Worm (Caenorhabditis elegans) whole organism, late embryonic: ENCODE measurements around the gene skih-2.

ENCODE experiments used
- C08G9.2 ChIP-seq: sonication (generic microtip); optimal IDR thresholded peaks from 2 replicates; lab custom pipeline; 2016; ENCODE audit warnings: mild to moderate bottlenecking, missing genetic modification characterization, moderate library complexity, missing compliant biosample characterization
- K02D7.2 ChIP-seq: sonication (generic microtip); optimal IDR thresholded peaks from 2 replicates; lab custom pipeline; 2017; ENCODE audit warnings: mild to moderate bottlenecking, missing genetic modification characterization, missing compliant biosample characterization
- ama-1 ChIP-seq: fragments of 150-350 bp; optimal IDR thresholded peaks from 2 replicates; lab custom pipeline; 2014
- ceh-2 ChIP-seq: sonication (generic microtip); optimal IDR thresholded peaks from 2 replicates; lab custom pipeline; 2016; ENCODE audit warnings: missing genotype, missing genetic modification characterization, missing compliant biosample characterization
- ceh-24 ChIP-seq: sonication (generic microtip); optimal IDR thresholded peaks from 2 replicates; lab custom pipeline; 2016; ENCODE audit warnings: mild to moderate bottlenecking, missing genetic modification characterization, missing compliant biosample characterization
- ceh-31 ChIP-seq: sonication (generic microtip); optimal IDR thresholded peaks from 2 replicates; lab custom pipeline; 2016; ENCODE audit warnings: missing genetic modification characterization, missing compliant biosample characterization
- ceh-34 ChIP-seq: sonication (generic microtip); optimal IDR thresholded peaks from 2 replicates; lab custom pipeline; 2016; ENCODE audit warnings: mild to moderate bottlenecking, missing genetic modification characterization, missing compliant biosample characterization
- ceh-45 ChIP-seq: fragments of 200-800 bp; sonication (Bioruptor generic); IDR thresholded peaks from 2 replicates; pipeline ENCODE4 v1.3.6; 2022; ENCODE audit warnings: missing genetic modification reagents, missing genetic modification characterization, missing compliant biosample characterization
- ceh-6 ChIP-seq: fragments of 200-800 bp; sonication (Bioruptor generic); optimal IDR thresholded peaks from 2 replicates; lab custom pipeline; 2018; ENCODE audit warnings: mild to moderate bottlenecking, missing genetic modification characterization, missing compliant biosample characterization
- ceh-9 ChIP-seq: sonication (generic microtip); optimal IDR thresholded peaks from 2 replicates; lab custom pipeline; 2016; ENCODE audit warnings: mild to moderate bottlenecking, missing genetic modification characterization, inconsistent platforms, missing compliant biosample characterization
- che-1 ChIP-seq: sonication (generic microtip); optimal IDR thresholded peaks from 2 replicates; lab custom pipeline; 2016; ENCODE audit warnings: mild to moderate bottlenecking, missing genetic modification characterization, missing compliant biosample characterization
- dmd-4 ChIP-seq: sonication (generic microtip); optimal IDR thresholded peaks from 2 replicates; lab custom pipeline; 2016; ENCODE audit warnings: borderline replicate concordance, missing genetic modification characterization, missing compliant biosample characterization
- elt-4 ChIP-seq: sonication (generic microtip); optimal IDR thresholded peaks from 2 replicates; lab custom pipeline; 2016; ENCODE audit warnings: missing genetic modification characterization, missing compliant biosample characterization
- ets-4 ChIP-seq: sonication (generic microtip); optimal IDR thresholded peaks from 2 replicates; lab custom pipeline; 2016; ENCODE audit warnings: missing genetic modification characterization, missing compliant biosample characterization
- eyg-1 ChIP-seq: sonication (generic microtip); optimal IDR thresholded peaks from 2 replicates; lab custom pipeline; 2016; ENCODE audit warnings: missing genotype, missing genetic modification characterization, missing compliant biosample characterization
- fax-1 ChIP-seq: sonication (generic microtip); optimal IDR thresholded peaks from 2 replicates; lab custom pipeline; 2016; ENCODE audit warnings: missing genotype, missing genetic modification characterization, missing compliant biosample characterization
- fkh-10 ChIP-seq: fragments of 150-350 bp; optimal IDR thresholded peaks from 2 replicates; lab custom pipeline; 2014; ENCODE audit warnings: missing biosample characterization, missing genetic modification reagents, missing genetic modification characterization
- hlh-13 ChIP-seq: fragments of 200-800 bp; sonication (Bioruptor generic); optimal IDR thresholded peaks from 2 replicates; lab custom pipeline; 2018; ENCODE audit warnings: mild to moderate bottlenecking, missing genetic modification characterization, missing compliant biosample characterization
- hlh-15 ChIP-seq: sonication (generic microtip); optimal IDR thresholded peaks from 2 replicates; lab custom pipeline; 2016; ENCODE audit warnings: missing genetic modification characterization, missing compliant biosample characterization
- hlh-30 ChIP-seq: sonication (generic microtip); optimal IDR thresholded peaks from 2 replicates; lab custom pipeline; 2017; ENCODE audit warnings: antibody characterized with exemption, missing genetic modification characterization, missing compliant biosample characterization; ENCODE audit not compliant: insufficient read depth
- lin-11 ChIP-seq: fragments of 200-800 bp; sonication (Bioruptor generic); optimal IDR thresholded peaks from 2 replicates; lab custom pipeline; 2018; ENCODE audit warnings: mild to moderate bottlenecking, missing genetic modification characterization, missing compliant biosample characterization
- madf-2 ChIP-seq: sonication (generic microtip); optimal IDR thresholded peaks from 2 replicates; lab custom pipeline; 2017; ENCODE audit warnings: missing genetic modification characterization, missing compliant biosample characterization
- nfya-1 ChIP-seq: sonication (generic microtip); optimal IDR thresholded peaks from 2 replicates; lab custom pipeline; 2017; ENCODE audit warnings: missing genetic modification characterization, mild to moderate bottlenecking, missing compliant biosample characterization, antibody characterized with exemption, moderate library complexity
- nhr-11 ChIP-seq: fragments of 150-350 bp; optimal IDR thresholded peaks from 2 replicates; lab custom pipeline; 2014; ENCODE audit warnings: missing biosample characterization, missing genetic modification characterization
- npax-4 ChIP-seq: sonication (generic microtip); optimal IDR thresholded peaks from 2 replicates; lab custom pipeline; 2016; ENCODE audit warnings: missing genetic modification characterization, missing compliant biosample characterization
- odd-2 ChIP-seq: sonication (generic microtip); optimal IDR thresholded peaks from 2 replicates; lab custom pipeline; 2017; ENCODE audit warnings: antibody characterized with exemption, mild to moderate bottlenecking, missing genetic modification characterization, missing compliant biosample characterization
- pat-9 ChIP-seq: fragments of 200-800 bp; sonication (Bioruptor generic); optimal IDR thresholded peaks from 2 replicates; lab custom pipeline; 2018; ENCODE audit warnings: mild to moderate bottlenecking, missing genetic modification characterization, moderate library complexity, missing compliant biosample characterization
- pros-1 ChIP-seq: fragments of 150-350 bp; optimal IDR thresholded peaks from 2 replicates; lab custom pipeline; 2014; ENCODE audit warnings: missing biosample characterization, missing genetic modification reagents, missing genetic modification characterization
- sdc-2 ChIP-seq: sonication (generic microtip); optimal IDR thresholded peaks from 2 replicates; lab custom pipeline; 2016; ENCODE audit warnings: missing genotype, missing genetic modification characterization, missing compliant biosample characterization
- sox-4 ChIP-seq: sonication (generic microtip); optimal IDR thresholded peaks from 2 replicates; lab custom pipeline; 2017; ENCODE audit warnings: mild to moderate bottlenecking, missing genetic modification characterization, inconsistent platforms, missing compliant biosample characterization
- syd-9 ChIP-seq: sonication (generic microtip); optimal IDR thresholded peaks from 2 replicates; lab custom pipeline; 2016; ENCODE audit warnings: mild to moderate bottlenecking, missing genetic modification characterization, moderate library complexity, missing compliant biosample characterization
- tbx-7 ChIP-seq: sonication (generic microtip); optimal IDR thresholded peaks from 2 replicates; lab custom pipeline; 2016; ENCODE audit warnings: missing genotype, missing genetic modification characterization, missing compliant biosample characterization
- ttx-3 ChIP-seq: sonication (generic microtip); optimal IDR thresholded peaks from 2 replicates; lab custom pipeline; 2016; ENCODE audit warnings: missing genetic modification reagents, missing genetic modification characterization, missing compliant biosample characterization
- unc-3 ChIP-seq, 2 experiments: fragments of 200-800 bp in 1 of 2; sonication (Bioruptor generic) in 1 of 2; sonication (generic microtip) in 1 of 2; conservative IDR thresholded peaks in 1 of 2; optimal IDR thresholded peaks in 1 of 2; 2 replicates each; pipeline versions ENCODE4 v1.3.6 to Lab custom; 2016 to 2022; ENCODE audit warnings: missing compliant biosample characterization in 2 of 2, missing genetic modification characterization in 2 of 2, missing genetic modification reagents in 1 of 2
- unc-55 ChIP-seq: sonication (generic microtip); optimal IDR thresholded peaks from 2 replicates; lab custom pipeline; 2017; ENCODE audit warnings: missing biosample characterization, missing genetic modification reagents, missing genetic modification characterization

Gene skih-2

DNA sequence TGAATTAATAATTGTTTCAGACTA is 16.3 kb downstream of the skih-2 start, which contains the start of gene swsn-4:
swsn-4 (plus strand) TSS at position 21 of the 24 bp plus-strand sequence.
- TF ChIP-seq unc-3 (GFP tag; conservative IDR thresholded peaks at IDR 0.05; lab: Robert Waterston, UW), result no peak
- no peak for TF ChIP-seq unc-3 (tag; optimal IDR thresholded peaks at IDR 0.05; lab: Kevin White, UChicago)
- no peak for TF ChIP-seq ets-4 (tag; lab: Kevin White, UChicago)
- TF ChIP-seq syd-9 (tag; lab: Kevin White, UChicago), result no peak
- TF ChIP-seq sox-4 (tag; lab: Kevin White, UChicago), result no peak
- no peak for TF ChIP-seq elt-4 (tag; lab: Kevin White, UChicago)

- TF ChIP-seq tbx-7 (tag; lab: Kevin White, UChicago) (no peak), ceh-2 (tag; lab: Kevin White, UChicago) (no peak), lin-11 (tag; lab: Kevin White, UChicago) (no peak), hlh-30 (tag; lab: Kevin White, UChicago) (no peak), ttx-3 (tag; lab: Kevin White, UChicago) (no peak), ceh-24 (tag; lab: Kevin White, UChicago) (no peak), npax-4 (tag; lab: Kevin White, UChicago) (no peak), che-1 (no peak), pat-9 (tag; lab: Kevin White, UChicago) (no peak), ama-1 (lab: Kevin White, UChicago) (no peak), hlh-13 (GFP tag; lab: Kevin White, UChicago) (no peak), madf-2 (tag; lab: Kevin White, UChicago) (no peak)
Measured at ce11 chrIV:11125604-11126003, 16.6 kb downstream of the skih-2 start.

DNA sequence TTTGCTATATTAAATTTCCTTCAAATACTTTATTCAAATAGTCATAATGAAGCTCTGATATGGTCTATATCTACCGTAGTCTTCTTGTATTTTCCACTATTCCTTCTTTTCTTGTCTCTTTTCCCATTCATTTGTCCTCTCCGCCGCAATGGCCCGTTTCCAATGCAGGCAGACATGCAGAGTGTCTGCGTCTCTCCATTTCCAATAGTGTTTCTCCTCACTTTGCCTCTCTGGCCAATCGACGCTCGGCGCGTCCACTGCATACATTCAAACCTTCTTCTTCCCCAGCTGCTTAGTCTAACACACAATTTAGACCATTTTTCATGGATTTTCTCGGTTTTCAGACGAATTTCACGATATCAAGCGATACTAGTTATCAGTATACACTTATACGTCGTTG is 17.0 kb downstream of the skih-2 start:
- peak; percentile 100 for TF ChIP-seq nfya-1 (tag; lab: Kevin White, UChicago)
- TF ChIP-seq ceh-2 (tag; lab: Kevin White, UChicago), result peak; percentile 6
- TF ChIP-seq npax-4 (tag; lab: Kevin White, UChicago), result no peak
- peak; percentile 40 for TF ChIP-seq ceh-31 (tag; lab: Kevin White, UChicago)
- TF ChIP-seq pros-1 (tag; lab: Kevin White, UChicago), result peak; percentile 40
- no peak for TF ChIP-seq ceh-24 (tag; lab: Kevin White, UChicago)
- TF ChIP-seq ceh-34 (tag; lab: Kevin White, UChicago), result peak; percentile 17

DNA sequence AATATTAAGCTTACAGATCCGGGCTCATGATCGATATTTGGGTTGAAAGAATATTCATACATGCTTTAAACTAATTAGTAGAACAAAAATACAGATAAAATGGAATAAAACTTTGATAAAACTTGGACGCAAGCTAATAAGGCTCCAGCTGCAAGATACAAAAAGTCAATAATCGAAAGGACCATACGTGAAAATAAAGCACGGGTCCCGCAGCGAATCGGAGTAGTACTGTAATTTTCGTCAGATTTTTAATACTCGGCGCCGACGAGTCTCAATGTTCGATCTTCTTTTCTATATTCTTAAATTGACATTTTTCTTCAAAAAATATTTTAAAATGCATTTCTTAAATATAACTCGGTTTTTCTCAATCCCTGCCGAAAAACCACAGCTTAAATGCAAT is 17.5 kb downstream of the skih-2 start, which contains the start of gene spo-11:
spo-11 (minus strand) TSS at position 189 of the 400 bp plus-strand sequence.
- TF ChIP-seq sdc-2 (tag; lab: Kevin White, UChicago), result no peak
- TF ChIP-seq K02D7.2, result no peak
- no peak for TF ChIP-seq odd-2 (tag; lab: Kevin White, UChicago)
- TF ChIP-seq eyg-1 (tag; lab: Kevin White, UChicago), result no peak
- no peak for TF ChIP-seq dmd-4 (tag; lab: Kevin White, UChicago)
- no peak for TF ChIP-seq hlh-15 (tag; lab: Kevin White, UChicago)
- TF ChIP-seq ceh-9 (tag; lab: Kevin White, UChicago), result no peak
- no peak for TF ChIP-seq unc-55 (GFP tag; lab: Kevin White, UChicago)
- TF ChIP-seq nhr-11 (tag; lab: Kevin White, UChicago), result no peak
- no peak for TF ChIP-seq ceh-45 (GFP tag; lab: Robert Waterston, UW)
- no peak for TF ChIP-seq npax-4 (tag; lab: Kevin White, UChicago)
- TF ChIP-seq ceh-6 (GFP tag; lab: Kevin White, UChicago), result no peak
- no peak for TF ChIP-seq C08G9.2
- no peak for TF ChIP-seq ceh-24 (tag; lab: Kevin White, UChicago)
- TF ChIP-seq fax-1 (tag; lab: Kevin White, UChicago), result no peak
- TF ChIP-seq fkh-10 (GFP tag; lab: Kevin White, UChicago), result no peak
